Fruit fly (Drosophila melanogaster): Measurements from ENCODE around the gene Jon25Biii.

Gene Jon25Biii

dm6 chr2L:4907986-4908385 is 42.6 kb downstream of the Jon25Biii start (continued):
- TF ChIP-seq odd (GFP tag; optimal IDR thresholded peaks at IDR 0.05): peak; percentile 71
- peak; percentile 62; the same call in 2 of the 3 replicates for TF ChIP-seq Aef1 (GFP tag; IDR thresholded peaks at IDR 0.05)
- TF ChIP-seq eve (GFP tag; optimal IDR thresholded peaks at IDR 0.05): peak in 1 of 2 experiments; percentile 90
- 0 out of 3 replicates have a peak, but pooled peaks have one; percentile 47 for TF ChIP-seq CG7357 (GFP tag; IDR thresholded peaks at IDR 0.05)
- TF ChIP-seq Sry-β (GFP tag; optimal IDR thresholded peaks at IDR 0.05): no peak
- peak; percentile 89 for TF ChIP-seq CG15269 (tag; optimal IDR thresholded peaks at IDR 0.05)
- peak; percentile 89 for TF ChIP-seq CG11504 (tag; optimal IDR thresholded peaks at IDR 0.05)
- TF ChIP-seq CG12219 (GFP tag; optimal IDR thresholded peaks at IDR 0.05): peak; percentile 67
- peak; percentile 74 for TF ChIP-seq CG17568 (GFP tag; optimal IDR thresholded peaks at IDR 0.05)
- TF ChIP-seq CG43689 (GFP tag; IDR thresholded peaks at IDR 0.05): peak; percentile 63; the same call in 1 of the 2 replicates
- TF ChIP-seq Hr51 (GFP tag; optimal IDR thresholded peaks at IDR 0.05): peak in 1 of 2 experiments; percentile 95
- TF ChIP-seq CG9609 (GFP tag; optimal IDR thresholded peaks at IDR 0.05): no peak
- peak; percentile 25 for TF ChIP-seq sd (tag; optimal IDR thresholded peaks at IDR 0.05)
- TF ChIP-seq dimm (GFP tag; IDR thresholded peaks at IDR 0.05): peak; percentile 63
- TF ChIP-seq MTF-1 (GFP tag; optimal IDR thresholded peaks at IDR 0.05; ENCODE audit: borderline replicate concordance): peak; percentile 21
- TF ChIP-seq CG6254 (GFP tag; optimal IDR thresholded peaks at IDR 0.05): peak; percentile 36
- peak; percentile 86 for TF ChIP-seq Oli (tag; optimal IDR thresholded peaks at IDR 0.05)
- peak; percentile 64 for TF ChIP-seq CG10462 (GFP tag; optimal IDR thresholded peaks at IDR 0.05)
- TF ChIP-seq oc (tag; optimal IDR thresholded peaks at IDR 0.05): peak; percentile 64
- TF ChIP-seq Max (GFP tag; optimal IDR thresholded peaks at IDR 0.05): peak; percentile 54
- peak; percentile 93 for TF ChIP-seq dmrt99B (tag; optimal IDR thresholded peaks at IDR 0.05)
- peak; percentile 30; the same call in 1 of the 3 replicates for TF ChIP-seq otp (GFP tag; IDR thresholded peaks at IDR 0.05)
- TF ChIP-seq CG18619 (GFP tag; optimal IDR thresholded peaks at IDR 0.05): peak; percentile 55
- peak; percentile 54 for TF ChIP-seq Meics (GFP tag; optimal IDR thresholded peaks at IDR 0.05)
- TF ChIP-seq p53 (GFP tag; optimal IDR thresholded peaks at IDR 0.05): no peak
- TF ChIP-seq dmrt11E (tag; optimal IDR thresholded peaks at IDR 0.05): peak; percentile 7
- TF ChIP-seq CG1024 (GFP tag; IDR thresholded peaks at IDR 0.05): peak; percentile 75
- peak; percentile 41 for TF ChIP-seq CG4820 (GFP tag; optimal IDR thresholded peaks at IDR 0.05)
- no peak for TF ChIP-seq pan (optimal IDR thresholded peaks at IDR 0.05)
- TF ChIP-seq pan (GFP tag; optimal IDR thresholded peaks at IDR 0.05 in 1 of 2, IDR thresholded peaks at IDR 0.05 in 1 of 2): peak in 1 of 2 experiments; percentile 83
- peak; percentile 67 for TF ChIP-seq CG32772 (GFP tag; IDR thresholded peaks at IDR 0.05)
- peak; percentile 68 for TF ChIP-seq CG1529 (GFP tag; optimal IDR thresholded peaks at IDR 0.05)
- no peak for TF ChIP-seq CG2129 (GFP tag; IDR thresholded peaks at IDR 0.05; ENCODE audit: partially characterized antibody)
- TF ChIP-seq CG4404 (GFP tag; IDR thresholded peaks at IDR 0.05): no peak
- TF ChIP-seq CG10979 (tag; optimal IDR thresholded peaks at IDR 0.05): peak; percentile 63
- TF ChIP-seq jing (GFP tag; optimal IDR thresholded peaks at IDR 0.05): peak; percentile 56
- TF ChIP-seq pho (GFP tag; optimal IDR thresholded peaks at IDR 0.05): no peak
- no peak for TF ChIP-seq sc (optimal IDR thresholded peaks at IDR 0.05)
- peak; percentile 48 for TF ChIP-seq sc (GFP tag; optimal IDR thresholded peaks at IDR 0.05)
- no peak for TF ChIP-seq Mes4 (GFP tag; optimal IDR thresholded peaks at IDR 0.05)
- peak; percentile 47; the same call in 1 of the 3 replicates for TF ChIP-seq CG2889 (GFP tag; IDR thresholded peaks at IDR 0.05)
- TF ChIP-seq Lim3 (GFP tag; IDR thresholded peaks at IDR 0.05): peak; percentile 51; the same call in 1 of the 2 replicates
- TF ChIP-seq CG5953 (GFP tag; IDR thresholded peaks at IDR 0.05): peak; percentile 80
- TF ChIP-seq CG1233 (GFP tag; optimal IDR thresholded peaks at IDR 0.05): peak; percentile 58
- TF ChIP-seq Nf-YC (tag; optimal IDR thresholded peaks at IDR 0.05): peak; percentile 67
- peak; percentile 80 for TF ChIP-seq Awh (GFP tag; IDR thresholded peaks at IDR 0.05)
- TF ChIP-seq YL-1 (GFP tag; optimal IDR thresholded peaks at IDR 0.05): no peak
- peak; percentile 74 for TF ChIP-seq CG4424 (GFP tag; optimal IDR thresholded peaks at IDR 0.05)
- peak; percentile 72 for TF ChIP-seq Xrp1 (GFP tag; IDR thresholded peaks at IDR 0.05)
- no peak for TF ChIP-seq sima (GFP tag; optimal IDR thresholded peaks at IDR 0.05)
- TF ChIP-seq kah (GFP tag; optimal IDR thresholded peaks at IDR 0.05): peak; percentile 70
